Fruit fly (Drosophila melanogaster): ENCODE data around the gene CG5883.

dm6 chr3L:11953217-11953616 lies 8.6 kb upstream of the CG5883 start, which contains the start of gene obst-G:
- no peak for TF ChIP-seq h (GFP tag; optimal IDR thresholded peaks at IDR 0.05)
- TF ChIP-seq N (GFP tag; optimal IDR thresholded peaks at IDR 0.05) = no peak
- no peak for TF ChIP-seq Abd-B (GFP tag; optimal IDR thresholded peaks at IDR 0.05)
- no peak for TF ChIP-seq jim (GFP tag; optimal IDR thresholded peaks at IDR 0.05)
- TF ChIP-seq lola (GFP tag; optimal IDR thresholded peaks at IDR 0.05) = no peak
- no peak for TF ChIP-seq pan (optimal IDR thresholded peaks at IDR 0.05)
- TF ChIP-seq OdsH (GFP tag; optimal IDR thresholded peaks at IDR 0.05) = no peak
- no peak for TF ChIP-seq Jra (GFP tag; optimal IDR thresholded peaks at IDR 0.05)
- TF ChIP-seq Hr78 (GFP tag; optimal IDR thresholded peaks at IDR 0.05) = no peak
- no peak for TF ChIP-seq CG9705 (GFP tag; optimal IDR thresholded peaks at IDR 0.05)
- no peak for TF ChIP-seq dl (GFP tag; optimal IDR thresholded peaks at IDR 0.05; ENCODE audit: insufficient read depth in 1 of 2, partially characterized antibody in 2 of 2)
- TF ChIP-seq woc (GFP tag; optimal IDR thresholded peaks at IDR 0.05) = no peak

Measured in whole organism, wandering third instar larva.